Worm (Caenorhabditis elegans) whole organism, L2 larva: ENCODE results near the gene ugt-61.
A peak's percentile ranks its signal among the peaks of the same experiment; 100 is the strongest.

Experiments
- C34F6.9 ChIP-seq: fragments of 150-350 bp; optimal IDR thresholded peaks from 2 replicates; lab custom pipeline; 2014; ENCODE audit warnings: missing biosample characterization, missing genetic modification characterization
- F13H6.1 ChIP-seq: sonication (generic microtip); optimal IDR thresholded peaks from 2 replicates; lab custom pipeline; 2016; ENCODE audit warnings: missing genetic modification characterization, missing compliant biosample characterization
- Y55F3AM.14 ChIP-seq: fragments of 200-800 bp; sonication (Bioruptor generic); optimal IDR thresholded peaks from 2 replicates; lab custom pipeline; 2018; ENCODE audit warnings: mild to moderate bottlenecking, missing genetic modification characterization, missing compliant biosample characterization
- alr-1 ChIP-seq: fragments of 150-350 bp; optimal IDR thresholded peaks from 2 replicates; lab custom pipeline; 2014; ENCODE audit warnings: missing biosample characterization, missing genetic modification characterization
- aly-2 ChIP-seq: fragments of 150-350 bp; optimal IDR thresholded peaks from 2 replicates; lab custom pipeline; 2014; ENCODE audit warnings: missing biosample characterization, missing genetic modification characterization
- ama-1 ChIP-seq: fragments of 150-350 bp; optimal IDR thresholded peaks from 2 replicates; lab custom pipeline; 2018; ENCODE audit warnings: inconsistent platforms
- ceh-82 ChIP-seq: fragments of 150-350 bp; optimal IDR thresholded peaks from 2 replicates; lab custom pipeline; 2014; ENCODE audit warnings: missing biosample characterization, missing genetic modification characterization
- elt-1 ChIP-seq: fragments of 150-350 bp; optimal IDR thresholded peaks from 2 replicates; lab custom pipeline; 2014; ENCODE audit warnings: missing biosample characterization, missing genetic modification characterization
- elt-3 ChIP-seq: sonication (generic microtip); optimal IDR thresholded peaks from 2 replicates; lab custom pipeline; 2017; ENCODE audit warnings: missing biosample characterization, missing genetic modification characterization
- fos-1 ChIP-seq: fragments of 150-350 bp; optimal IDR thresholded peaks from 2 replicates; lab custom pipeline; 2014; ENCODE audit warnings: missing biosample characterization, missing genetic modification characterization
- gmeb-1 ChIP-seq: fragments of 150-350 bp; optimal IDR thresholded peaks from 2 replicates; lab custom pipeline; 2014; ENCODE audit warnings: missing biosample characterization, missing genetic modification characterization
- lin-39 ChIP-seq: fragments of 150-350 bp; optimal IDR thresholded peaks from 2 replicates; lab custom pipeline; 2014; ENCODE audit warnings: missing biosample characterization, missing genetic modification reagents, missing genetic modification characterization
- lsy-2 ChIP-seq, 2 experiments: fragments of 150-350 bp in 1 of 2; sonication (generic microtip) in 1 of 2; optimal IDR thresholded peaks; 2 replicates each; lab custom pipeline; 2014 to 2017; ENCODE audit warnings: missing biosample characterization in 2 of 2, missing genetic modification characterization in 2 of 2
- mab-5 ChIP-seq: fragments of 150-350 bp; optimal IDR thresholded peaks from 2 replicates; lab custom pipeline; 2014; ENCODE audit warnings: missing biosample characterization, missing genetic modification characterization
- mdl-1 ChIP-seq, 2 experiments: fragments of 150-350 bp in 1 of 2; sonication (generic microtip) in 1 of 2; optimal IDR thresholded peaks; 2 replicates each; lab custom pipeline; 2017; ENCODE audit warnings: missing biosample characterization in 2 of 2, missing genetic modification characterization in 2 of 2
- nhr-11 ChIP-seq: fragments of 150-350 bp; optimal IDR thresholded peaks from 2 replicates; lab custom pipeline; 2014; ENCODE audit warnings: missing biosample characterization, missing genetic modification characterization
- nhr-12 ChIP-seq: fragments of 150-350 bp; optimal IDR thresholded peaks from 2 replicates; lab custom pipeline; 2014; ENCODE audit warnings: missing biosample characterization, missing genetic modification characterization
- nhr-129 ChIP-seq: fragments of 150-350 bp; optimal IDR thresholded peaks from 2 replicates; lab custom pipeline; 2014; ENCODE audit warnings: missing biosample characterization, missing genetic modification characterization
- nhr-21 ChIP-seq: fragments of 150-350 bp; optimal IDR thresholded peaks from 2 replicates; lab custom pipeline; 2014; ENCODE audit warnings: missing biosample characterization, missing genetic modification characterization
- nhr-23 ChIP-seq: fragments of 150-350 bp; optimal IDR thresholded peaks from 2 replicates; lab custom pipeline; 2014; ENCODE audit warnings: missing biosample characterization, missing genetic modification reagents, missing genetic modification characterization
- nhr-237 ChIP-seq: fragments of 150-350 bp; optimal IDR thresholded peaks from 2 replicates; lab custom pipeline; 2014; ENCODE audit warnings: missing biosample characterization, missing genetic modification characterization
- nhr-25 ChIP-seq: fragments of 150-350 bp; sonication (generic microtip); optimal IDR thresholded peaks from 3 replicates; lab custom pipeline; 2014; ENCODE audit warnings: missing biosample characterization, missing genetic modification characterization
- nhr-77 ChIP-seq: fragments of 150-350 bp; optimal IDR thresholded peaks from 2 replicates; lab custom pipeline; 2014; ENCODE audit warnings: missing biosample characterization, missing genetic modification characterization
- peb-1 ChIP-seq: fragments of 150-350 bp; optimal IDR thresholded peaks from 2 replicates; lab custom pipeline; 2014; ENCODE audit warnings: missing biosample characterization, missing genetic modification characterization
- skn-1 ChIP-seq: sonication (generic microtip); optimal IDR thresholded peaks from 2 replicates; lab custom pipeline; 2017; ENCODE audit warnings: missing biosample characterization, missing genetic modification characterization
- sma-3 ChIP-seq: sonication (generic microtip); optimal IDR thresholded peaks from 2 replicates; lab custom pipeline; 2016; ENCODE audit warnings: missing genetic modification reagents, missing genetic modification characterization, missing compliant biosample characterization
- sma-9 ChIP-seq, 2 experiments: fragments of 150-350 bp in 1 of 2; sonication (generic microtip) in 1 of 2; optimal IDR thresholded peaks; 2 replicates each; lab custom pipeline; 2014 to 2016; ENCODE audit warnings: missing genetic modification characterization in 2 of 2, mild to moderate bottlenecking in 1 of 2, missing biosample characterization in 1 of 2, missing compliant biosample characterization in 1 of 2, missing genetic modification reagents in 1 of 2, moderate library complexity in 1 of 2
- unc-39 ChIP-seq: fragments of 150-350 bp; optimal IDR thresholded peaks from 2 replicates; lab custom pipeline; 2014; ENCODE audit warnings: missing biosample characterization, missing genetic modification characterization
- unc-55 ChIP-seq: fragments of 150-350 bp; sonication (generic microtip); optimal IDR thresholded peaks from 3 replicates; lab custom pipeline; 2014; ENCODE audit warnings: missing biosample characterization, missing genetic modification reagents, missing genetic modification characterization
- unc-62 ChIP-seq: fragments of 150-350 bp; optimal IDR thresholded peaks from 2 replicates; lab custom pipeline; 2014; ENCODE audit warnings: missing biosample characterization, missing genetic modification reagents, missing genetic modification characterization
- zag-1 ChIP-seq: fragments of 150-350 bp; optimal IDR thresholded peaks from 2 replicates; lab custom pipeline; 2014; ENCODE audit warnings: missing biosample characterization, missing genetic modification characterization
- ztf-1 ChIP-seq: fragments of 200-800 bp; sonication (Bioruptor generic); conservative IDR thresholded peaks from 2 replicates; pipeline ENCODE4 v1.3.6; 2022; ENCODE audit warnings: missing genetic modification characterization, missing compliant biosample characterization
- ztf-4 ChIP-seq: fragments of 150-350 bp; optimal IDR thresholded peaks from 2 replicates; lab custom pipeline; 2014; ENCODE audit warnings: missing biosample characterization, missing genetic modification characterization

ugt-61 gene

ce11 chrV:4742190-4742589 lies at the start of gene ugt-61:
ugt-61 (plus strand) TSS chrV:4742422.
- TF ChIP-seq F13H6.1 (tag; lab: Kevin White, UChicago) (no peak), nhr-129 (tag; lab: Kevin White, UChicago) (peak; percentile 65), peb-1 (tag; lab: Kevin White, UChicago) (no peak), zag-1 (tag; lab: Kevin White, UChicago) (no peak), fos-1 (tag; lab: Kevin White, UChicago) (peak; percentile 47), sma-9 (GFP tag; optimal IDR thresholded peaks at IDR 0.05; lab: Kevin White, UChicago) (peak; percentile 45), sma-9 (tag; optimal IDR thresholded peaks at IDR 0.05; lab: Kevin White, UChicago) (no peak), unc-39 (tag; lab: Kevin White, UChicago) (no peak), gmeb-1 (peak; percentile 7)

ce11 chrV:4693282-4693588 lies 49.0 kb upstream of the ugt-61 start:
- peak; percentile 62 for TF ChIP-seq sma-9 (GFP tag; optimal IDR thresholded peaks at IDR 0.05; lab: Kevin White, UChicago)
- TF ChIP-seq sma-9 (tag; optimal IDR thresholded peaks at IDR 0.05; lab: Kevin White, UChicago), result no peak
- TF ChIP-seq lsy-2 (tag; optimal IDR thresholded peaks at IDR 0.05; lab: Kevin White, UChicago), result peak in 1 of 2 experiments; percentile 39
- no peak for TF ChIP-seq mdl-1 (tag; optimal IDR thresholded peaks at IDR 0.05; lab: Kevin White, UChicago)
- peak; percentile 62 for TF ChIP-seq nhr-129 (tag; lab: Kevin White, UChicago)

- TF ChIP-seq nhr-23 (tag; lab: Kevin White, UChicago) (peak; percentile 23), Y55F3AM.14 (GFP tag; lab: Kevin White, UChicago) (peak; percentile 49), F13H6.1 (tag; lab: Kevin White, UChicago) (peak; percentile 33), gmeb-1 (no peak), unc-62 (GFP tag; lab: Kevin White, UChicago) (no peak), ztf-4 (tag; lab: Kevin White, UChicago) (peak; percentile 6), lin-39 (tag; lab: Kevin White, UChicago) (no peak), mab-5 (tag; lab: Kevin White, UChicago) (peak; percentile 20), lsy-2 (tag; optimal IDR thresholded peaks at IDR 0.05; lab: Kevin White, UChicago) (peak in 1 of 2 experiments; percentile 20), nhr-11 (tag; lab: Kevin White, UChicago) (no peak), zag-1 (tag; lab: Kevin White, UChicago) (no peak), C34F6.9 (peak; percentile 8), elt-1 (peak; percentile 10), ceh-82 (tag; lab: Kevin White, UChicago) (no peak), nhr-129 (tag; lab: Kevin White, UChicago) (peak; percentile 29), nhr-25 (tag; lab: Kevin White, UChicago) (no peak), unc-55 (GFP tag; lab: Kevin White, UChicago) (peak; percentile 26)
- TF ChIP-seq, all 48 proteins: peak for 10
Measured at ce11 chrV:4694466-4695092, 47.6 kb upstream of the ugt-61 start.

- TF ChIP-seq ama-1 (lab: Kevin White, UChicago), result no peak
- no peak for TF ChIP-seq C34F6.9
- TF ChIP-seq Y55F3AM.14 (GFP tag; lab: Kevin White, UChicago), result no peak
- no peak for TF ChIP-seq nhr-23 (tag; lab: Kevin White, UChicago)
- TF ChIP-seq nhr-25 (tag; lab: Kevin White, UChicago), result no peak
- no peak for TF ChIP-seq skn-1 (tag; lab: Kevin White, UChicago)
- TF ChIP-seq sma-3 (GFP tag; lab: Kevin White, UChicago), result no peak
- TF ChIP-seq aly-2, result no peak
Measured at ce11 chrV:4698675-4699074, 43.5 kb upstream of the ugt-61 start.

- TF ChIP-seq C34F6.9 (no peak), elt-3 (tag; lab: Kevin White, UChicago) (no peak), nhr-12 (tag; lab: Kevin White, UChicago) (no peak), ztf-4 (tag; lab: Kevin White, UChicago) (no peak), nhr-237 (tag; lab: Kevin White, UChicago) (no peak), peb-1 (tag; lab: Kevin White, UChicago) (no peak), sma-9 (GFP tag; optimal IDR thresholded peaks at IDR 0.05; lab: Kevin White, UChicago) (no peak), sma-9 (tag; optimal IDR thresholded peaks at IDR 0.05; lab: Kevin White, UChicago) (no peak), fos-1 (tag; lab: Kevin White, UChicago) (no peak), gmeb-1 (no peak), sma-3 (GFP tag; lab: Kevin White, UChicago) (no peak), mab-5 (tag; lab: Kevin White, UChicago) (no peak), unc-39 (tag; lab: Kevin White, UChicago) (no peak), nhr-21 (tag; lab: Kevin White, UChicago) (no peak), zag-1 (tag; lab: Kevin White, UChicago) (no peak), nhr-77 (no peak), alr-1 (no peak), nhr-23 (tag; lab: Kevin White, UChicago) (no peak), ztf-1 (GFP tag; lab: Robert Waterston, UW) (no peak), F13H6.1 (tag; lab: Kevin White, UChicago) (no peak)
Measured at ce11 chrV:4700189-4700588, 42.0 kb upstream of the ugt-61 start, which contains the start of gene ZC266.1. ZC266.1 (minus strand) TSS chrV:4700289.
